Fruit fly (Drosophila melanogaster): Measurements from ENCODE around the gene CG11380.
A peak's percentile ranks its signal among the peaks of the same experiment; 100 is the strongest.

CG11380 gene

DNA sequence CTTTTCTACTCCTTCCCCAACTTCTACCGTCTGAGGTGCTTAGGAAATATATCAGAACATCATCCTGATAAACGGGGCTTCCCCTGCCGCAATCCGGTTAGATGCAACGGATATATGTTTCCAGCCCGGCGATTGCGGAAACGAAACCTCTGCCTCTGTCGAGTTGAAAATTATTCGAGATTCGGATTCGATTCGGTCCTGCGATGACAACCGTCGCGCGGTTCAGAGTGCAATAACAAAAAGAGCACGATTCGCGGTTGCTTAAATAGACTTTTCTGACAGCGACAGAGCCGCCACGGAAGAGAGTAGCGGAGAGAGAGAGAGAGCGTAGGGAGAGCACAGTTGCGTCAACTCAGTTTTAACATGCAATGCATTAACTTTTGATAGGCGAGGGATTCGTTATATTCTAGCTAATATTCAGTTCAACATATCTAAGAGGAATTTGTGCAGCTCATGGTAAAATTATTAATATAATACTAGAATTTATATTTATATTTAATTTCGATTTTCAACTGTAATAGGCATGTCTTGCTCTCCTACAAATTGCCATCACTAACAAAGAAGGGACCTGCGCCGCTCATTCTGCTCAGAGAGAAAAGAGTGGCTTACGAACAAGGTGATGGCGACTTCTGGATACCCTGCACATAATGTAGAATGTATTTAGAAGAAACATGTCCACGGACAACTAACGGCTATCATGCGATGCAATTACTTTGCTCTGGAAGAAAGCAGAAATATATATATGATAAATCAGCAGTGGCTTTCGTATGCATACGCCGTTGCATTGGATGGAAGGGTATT is 43.9 kb downstream of the CG11380 start (continued):
- TF ChIP-seq crp (GFP tag; optimal IDR thresholded peaks at IDR 0.05) (peak in 1 of 2 experiments; percentile 38), salm (tag; optimal IDR thresholded peaks at IDR 0.05) (peak; percentile 53), toy (GFP tag; IDR thresholded peaks at IDR 0.05) (peak; percentile 35; the same call in 1 of the 2 replicates), jing (GFP tag; optimal IDR thresholded peaks at IDR 0.05) (peak; percentile 69), Trl (optimal IDR thresholded peaks at IDR 0.05) (peak; percentile 92 to 97), Trl (GFP tag; optimal IDR thresholded peaks at IDR 0.05) (peak; percentile 42), Pdp1 (GFP tag; optimal IDR thresholded peaks at IDR 0.05) (peak; percentile 52 to 73), CG4424 (GFP tag; optimal IDR thresholded peaks at IDR 0.05) (peak; percentile 47), Doc3 (GFP tag; IDR thresholded peaks at IDR 0.05; ENCODE audit: partially characterized antibody) (no peak), tna (GFP tag; IDR thresholded peaks at IDR 0.05; ENCODE audit: partially characterized antibody) (no peak), CG4404 (GFP tag; IDR thresholded peaks at IDR 0.05) (peak; percentile 80), chn (GFP tag; optimal IDR thresholded peaks at IDR 0.05) (peak; percentile 71), CG13775 (GFP tag; optimal IDR thresholded peaks at IDR 0.05) (peak; percentile 78), CoRest (tag; optimal IDR thresholded peaks at IDR 0.05) (peak; percentile 83), TFAM (GFP tag; optimal IDR thresholded peaks at IDR 0.05) (peak; percentile 30), Myb (GFP tag; optimal IDR thresholded peaks at IDR 0.05) (peak; percentile 54), Usf (GFP tag; optimal IDR thresholded peaks at IDR 0.05) (peak; percentile 69), BtbVII (GFP tag; optimal IDR thresholded peaks at IDR 0.05) (peak; percentile 79), MESR4 (GFP tag; optimal IDR thresholded peaks at IDR 0.05) (no peak), fd102C (GFP tag; optimal IDR thresholded peaks at IDR 0.05) (peak; percentile 50), CG15479 (GFP tag; optimal IDR thresholded peaks at IDR 0.05) (peak; percentile 21), CG31441 (GFP tag; IDR thresholded peaks at IDR 0.05) (peak; percentile 88), disco-r (GFP tag; optimal IDR thresholded peaks at IDR 0.05) (peak; percentile 37), phol (tag; optimal IDR thresholded peaks at IDR 0.05) (peak; percentile 83), gt (GFP tag; IDR thresholded peaks at IDR 0.05) (peak; percentile 53; the same call in 1 of the 2 replicates), CG4854 (GFP tag; optimal IDR thresholded peaks at IDR 0.05) (peak; percentile 70), sens (GFP tag) (peak; percentile 98), ato (GFP tag; IDR thresholded peaks at IDR 0.05; ENCODE audit: partially characterized antibody) (no peak), dm (GFP tag; optimal IDR thresholded peaks at IDR 0.05) (peak; percentile 41), danr (GFP tag; IDR thresholded peaks at IDR 0.05) (peak; percentile 61; the same call in 1 of the 2 replicates), Drgx (GFP tag; IDR thresholded peaks at IDR 0.05) (peak; percentile 87), psq (GFP tag; optimal IDR thresholded peaks at IDR 0.05) (peak; percentile 82), Awh (GFP tag; IDR thresholded peaks at IDR 0.05) (peak; percentile 89), cas (GFP tag; IDR thresholded peaks at IDR 0.05) (0 out of 2 replicates have a peak, but pooled peaks have one; percentile 39), Mes4 (GFP tag; optimal IDR thresholded peaks at IDR 0.05) (peak; percentile 66), cwo (GFP tag; optimal IDR thresholded peaks at IDR 0.05) (peak; percentile 69), cg (GFP tag; optimal IDR thresholded peaks at IDR 0.05) (no peak), CG4820 (GFP tag; optimal IDR thresholded peaks at IDR 0.05) (peak; percentile 60), D19B (GFP tag; optimal IDR thresholded peaks at IDR 0.05) (peak; percentile 93), CG2199 (GFP tag; IDR thresholded peaks at IDR 0.05) (0 out of 3 replicates have a peak, but pooled peaks have one; percentile 61), ttk (GFP tag; IDR thresholded peaks at IDR 0.05) (peak; percentile 83), trem (tag; optimal IDR thresholded peaks at IDR 0.05) (peak; percentile 68), oc (tag; optimal IDR thresholded peaks at IDR 0.05) (peak; percentile 71), ap (GFP tag; IDR thresholded peaks at IDR 0.05) (peak; percentile 58), sima (GFP tag; optimal IDR thresholded peaks at IDR 0.05) (peak; percentile 11), YL-1 (GFP tag; optimal IDR thresholded peaks at IDR 0.05) (no peak), Dp (GFP tag; optimal IDR thresholded peaks at IDR 0.05) (no peak), CG10147 (GFP tag; optimal IDR thresholded peaks at IDR 0.05) (peak; percentile 77), ham (GFP tag; IDR thresholded peaks at IDR 0.05) (no peak)
